Worm (Caenorhabditis elegans): ENCODE measurements around the gene C31H1.5.
A peak's percentile ranks its signal among the peaks of the same experiment; 100 is the strongest.

C31H1.5 gene

ce11 chrIV:5783675-5784074 lies 12.9 kb downstream of the C31H1.5 start:
- TF ChIP-seq aly-2 (tag; optimal IDR thresholded peaks at IDR 0.05), result no peak
- TF ChIP-seq sea-2 (GFP tag; optimal IDR thresholded peaks at IDR 0.05), result no peak
- no peak for TF ChIP-seq unc-62 (GFP tag; optimal IDR thresholded peaks at IDR 0.05)
- TF ChIP-seq nhr-67 (tag; optimal IDR thresholded peaks at IDR 0.05), result no peak
- no peak for TF ChIP-seq nhr-25 (tag; optimal IDR thresholded peaks at IDR 0.05)
- TF ChIP-seq elt-1 (tag; optimal IDR thresholded peaks at IDR 0.05), result no peak

- TF ChIP-seq nhr-77 (tag; optimal IDR thresholded peaks at IDR 0.05) (no peak), mdl-1 (tag; optimal IDR thresholded peaks at IDR 0.05) (no peak), nhr-43 (tag; optimal IDR thresholded peaks at IDR 0.05; ENCODE audit: poor library complexity, severe bottlenecking) (peak; percentile 61), nhr-23 (tag; optimal IDR thresholded peaks at IDR 0.05) (peak; percentile 58), lsy-12 (tag; optimal IDR thresholded peaks at IDR 0.05) (no peak), pqm-1 (tag; optimal IDR thresholded peaks at IDR 0.05) (peak; percentile 80)
Measured at ce11 chrIV:5780234-5780788, 16.3 kb downstream of the C31H1.5 start.

ce11 chrIV:5779537-5779936 lies 17.1 kb downstream of the C31H1.5 start:
- TF ChIP-seq mml-1 (tag; optimal IDR thresholded peaks at IDR 0.05) (no peak), nfya-1 (tag; optimal IDR thresholded peaks at IDR 0.05; ENCODE audit: insufficient read depth) (peak; percentile 8)

- no peak for TF ChIP-seq ztf-11 (tag; optimal IDR thresholded peaks at IDR 0.05)
- TF ChIP-seq fos-1 (tag; optimal IDR thresholded peaks at IDR 0.05), result no peak
- peak; percentile 62 for TF ChIP-seq nhr-23 (tag; optimal IDR thresholded peaks at IDR 0.05)
- TF ChIP-seq lin-15B (tag; optimal IDR thresholded peaks at IDR 0.05), result no peak
- no peak for TF ChIP-seq unc-62 (GFP tag; optimal IDR thresholded peaks at IDR 0.05)
- TF ChIP-seq eor-1 (tag; optimal IDR thresholded peaks at IDR 0.05), result no peak
- TF ChIP-seq unc-39 (tag; optimal IDR thresholded peaks at IDR 0.05), result no peak
- TF ChIP-seq ama-1 (optimal IDR thresholded peaks at IDR 0.05), result no peak
- TF ChIP-seq lin-39 (tag; optimal IDR thresholded peaks at IDR 0.05), result no peak
- TF ChIP-seq nhr-77 (tag; optimal IDR thresholded peaks at IDR 0.05), result no peak
- no peak for TF ChIP-seq nhr-12 (tag; optimal IDR thresholded peaks at IDR 0.05)
- TF ChIP-seq nhr-25 (tag; optimal IDR thresholded peaks at IDR 0.05), result peak; percentile 81
- no peak for TF ChIP-seq egl-5 (tag; optimal IDR thresholded peaks at IDR 0.05)
- no peak for TF ChIP-seq elt-1 (tag; optimal IDR thresholded peaks at IDR 0.05)
- TF ChIP-seq nhr-28 (tag; optimal IDR thresholded peaks at IDR 0.05), result no peak
- TF ChIP-seq pqm-1 (tag; optimal IDR thresholded peaks at IDR 0.05), result peak; percentile 79
- TF ChIP-seq ztf-4 (tag; optimal IDR thresholded peaks at IDR 0.05), result no peak
- no peak for TF ChIP-seq R02D3.7 (tag; optimal IDR thresholded peaks at IDR 0.05)
- TF ChIP-seq ceh-82 (tag; optimal IDR thresholded peaks at IDR 0.05), result no peak
- peak; percentile 86 for TF ChIP-seq nhr-43 (tag; optimal IDR thresholded peaks at IDR 0.05; ENCODE audit: poor library complexity, severe bottlenecking)
- no peak for TF ChIP-seq aly-2 (tag; optimal IDR thresholded peaks at IDR 0.05)
- TF ChIP-seq nhr-67 (tag; optimal IDR thresholded peaks at IDR 0.05), result no peak
- no peak for TF ChIP-seq hmg-11 (tag; optimal IDR thresholded peaks at IDR 0.05)
- peak; percentile 30 for TF ChIP-seq lsy-12 (tag; optimal IDR thresholded peaks at IDR 0.05)
- no peak for TF ChIP-seq nhr-11 (tag; optimal IDR thresholded peaks at IDR 0.05)
- TF ChIP-seq snpc-4 (tag; optimal IDR thresholded peaks at IDR 0.05), result no peak
- peak in 1 of 3 experiments; percentile 64 for TF ChIP-seq elt-3 (tag; optimal IDR thresholded peaks at IDR 0.05)
- peak; percentile 21 for TF ChIP-seq nfya-1 (tag; optimal IDR thresholded peaks at IDR 0.05; ENCODE audit: insufficient read depth)
- TF ChIP-seq fkh-10 (GFP tag; optimal IDR thresholded peaks at IDR 0.05), result no peak
- TF ChIP-seq nhr-76 (tag; optimal IDR thresholded peaks at IDR 0.05), result no peak
- TF ChIP-seq fkh-2 (tag; optimal IDR thresholded peaks at IDR 0.05), result no peak
- no peak for TF ChIP-seq ceh-16 (tag; optimal IDR thresholded peaks at IDR 0.05)
- no peak for TF ChIP-seq sea-2 (GFP tag; optimal IDR thresholded peaks at IDR 0.05)
- TF ChIP-seq nhr-237 (tag; optimal IDR thresholded peaks at IDR 0.05), result no peak
- no peak for TF ChIP-seq mml-1 (tag; optimal IDR thresholded peaks at IDR 0.05)
- TF ChIP-seq jun-1 (tag; optimal IDR thresholded peaks at IDR 0.05), result peak; percentile 12
- no peak for TF ChIP-seq daf-12 (tag; optimal IDR thresholded peaks at IDR 0.05)
- TF ChIP-seq ceh-9 (tag; optimal IDR thresholded peaks at IDR 0.05), result no peak
- no peak for TF ChIP-seq mdl-1 (tag; optimal IDR thresholded peaks at IDR 0.05)
- no peak for TF ChIP-seq zag-1 (tag; optimal IDR thresholded peaks at IDR 0.05)
- TF ChIP-seq skn-1 (tag; optimal IDR thresholded peaks at IDR 0.05), result no peak
- peak; percentile 33 for TF ChIP-seq tbx-2 (tag; optimal IDR thresholded peaks at IDR 0.05)
- peak; percentile 38 for TF ChIP-seq egl-27 (tag; optimal IDR thresholded peaks at IDR 0.05)
- TF ChIP-seq elt-2 (tag; optimal IDR thresholded peaks at IDR 0.05), result peak; percentile 0
- TF ChIP-seq ceh-28 (tag; optimal IDR thresholded peaks at IDR 0.05), result peak; percentile 21
- TF ChIP-seq pha-4 (tag; optimal IDR thresholded peaks at IDR 0.05), result peak; percentile 73
Measured at ce11 chrIV:5778342-5778741, 18.3 kb downstream of the C31H1.5 start.
